Worm (Caenorhabditis elegans) whole organism, L4 larva: ENCODE data around the gene nhr-16.

Experiments
- lin-13 ChIP-seq: fragments of 150-350 bp; optimal IDR thresholded peaks from 2 replicates; lab custom pipeline; 2014; ENCODE audit warnings: missing biosample characterization, missing genetic modification reagents, missing genetic modification characterization
- mep-1 ChIP-seq: fragments of 150-350 bp; sonication (generic microtip); optimal IDR thresholded peaks from 3 replicates; lab custom pipeline; 2014; ENCODE audit warnings: missing biosample characterization, missing genetic modification characterization
- nhr-28 ChIP-seq: fragments of 150-350 bp; optimal IDR thresholded peaks from 2 replicates; lab custom pipeline; 2014; ENCODE audit warnings: missing biosample characterization, missing genetic modification characterization
- skn-1 ChIP-seq: fragments of 150-350 bp; optimal IDR thresholded peaks from 2 replicates; lab custom pipeline; 2014; ENCODE audit warnings: missing biosample characterization, missing genetic modification characterization
- snpc-4 ChIP-seq: fragments of 150-350 bp; optimal IDR thresholded peaks from 2 replicates; lab custom pipeline; 2014; ENCODE audit warnings: missing biosample characterization, missing genetic modification characterization
- spr-1 ChIP-seq: sonication (generic microtip); optimal IDR thresholded peaks from 2 replicates; lab custom pipeline; 2016; ENCODE audit warnings: mild to moderate bottlenecking, missing genetic modification characterization, missing compliant biosample characterization
- unc-130 ChIP-seq: sonication (generic microtip); optimal IDR thresholded peaks from 2 replicates; lab custom pipeline; 2016; ENCODE audit warnings: missing genetic modification reagents, missing genetic modification characterization, missing compliant biosample characterization

DNA sequence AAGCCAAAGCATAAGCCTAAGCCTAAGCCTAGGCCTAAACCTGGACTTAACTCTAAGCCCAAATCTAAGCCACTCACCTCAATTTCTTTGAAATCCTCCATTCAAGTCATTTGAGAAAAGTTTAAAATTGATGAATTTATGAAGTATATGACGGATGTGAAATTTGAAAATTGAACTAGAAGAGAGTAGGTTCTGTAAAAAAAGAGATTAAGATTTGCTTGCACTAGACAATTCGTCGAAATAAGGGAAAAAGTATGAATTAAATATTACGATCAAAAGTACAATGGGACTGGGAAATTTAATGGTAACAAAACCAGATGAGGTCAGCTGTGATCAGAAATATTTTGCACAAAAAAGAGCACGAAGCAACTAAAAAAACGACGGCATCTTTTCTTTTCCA, 14.4 kb downstream of the nhr-16 start, which contains the start of gene twk-2:
- TF ChIP-seq nhr-28 = no peak
- TF ChIP-seq skn-1 (tag; lab: Kevin White, UChicago) = no peak
- no peak for TF ChIP-seq unc-130 (GFP tag; lab: Kevin White, UChicago)
- no peak for TF ChIP-seq spr-1 (tag; lab: Kevin White, UChicago)
- no peak for TF ChIP-seq lin-13 (GFP tag; lab: Kevin White, UChicago)
- no peak for TF ChIP-seq mep-1 (tag; lab: Kevin White, UChicago)
- TF ChIP-seq snpc-4 (tag; lab: Kevin White, UChicago) = no peak
